Fruit fly (Drosophila melanogaster): ENCODE results near the gene CG2698.

The CG2698 gene

DNA sequence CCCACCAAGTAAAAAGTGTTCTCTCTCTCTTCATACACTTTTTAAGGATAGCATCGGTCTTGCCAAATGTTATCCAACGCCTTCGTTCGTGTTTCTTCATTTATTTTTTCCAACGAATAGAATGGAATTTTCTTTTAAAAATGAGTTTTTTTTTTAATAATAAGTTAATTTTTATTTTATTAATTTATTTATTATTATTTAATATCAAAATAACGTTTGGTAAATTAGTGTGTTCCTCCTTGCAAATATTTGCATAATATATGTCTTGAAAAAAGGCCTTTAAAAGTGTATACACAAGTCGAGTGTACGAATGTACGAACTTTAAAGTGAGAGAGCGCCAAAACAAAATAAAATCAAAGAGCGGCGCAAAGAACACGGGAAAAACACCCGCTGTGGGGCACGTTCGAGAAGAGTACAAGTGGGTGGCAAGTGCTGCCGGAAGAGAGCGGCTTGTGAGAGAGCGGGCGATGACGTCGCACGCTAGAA, 25.9 kb downstream of the CG2698 start (continued):
- TF ChIP-seq slp2 (GFP tag; optimal IDR thresholded peaks at IDR 0.05) (no peak), CG30403 (GFP tag; optimal IDR thresholded peaks at IDR 0.05) (peak; percentile 85), aop (GFP tag; IDR thresholded peaks at IDR 0.05) (no peak), CG3838 (GFP tag; optimal IDR thresholded peaks at IDR 0.05) (peak; percentile 21), ERR (GFP tag; optimal IDR thresholded peaks at IDR 0.05) (no peak), Atf6 (GFP tag; IDR thresholded peaks at IDR 0.05) (no peak; the same call in 1 of the 2 replicates), zf30C (GFP tag; optimal IDR thresholded peaks at IDR 0.05) (no peak), gsb (GFP tag; IDR thresholded peaks at IDR 0.05) (no peak), PHDP (tag; optimal IDR thresholded peaks at IDR 0.05) (peak; percentile 95), YL-1 (GFP tag; optimal IDR thresholded peaks at IDR 0.05) (peak; percentile 58), CG3163 (GFP tag; optimal IDR thresholded peaks at IDR 0.05) (peak; percentile 86), dpn (GFP tag; optimal IDR thresholded peaks at IDR 0.05) (peak in 1 of 2 experiments; percentile 89), CG1832 (GFP tag; optimal IDR thresholded peaks at IDR 0.05) (no peak), bbx (GFP tag; IDR thresholded peaks at IDR 0.05; ENCODE audit: partially characterized antibody) (no peak), CG9215 (GFP tag; IDR thresholded peaks at IDR 0.05) (peak; percentile 68), h (optimal IDR thresholded peaks at IDR 0.05) (no peak), Mad (GFP tag; optimal IDR thresholded peaks at IDR 0.05) (peak; percentile 34), CG13894 (tag; optimal IDR thresholded peaks at IDR 0.05) (peak; percentile 40), pum (GFP tag; optimal IDR thresholded peaks at IDR 0.05) (no peak), Ets97D (GFP tag; optimal IDR thresholded peaks at IDR 0.05) (no peak), dmrt11E (tag; optimal IDR thresholded peaks at IDR 0.05) (peak; percentile 70), pnt (GFP tag; optimal IDR thresholded peaks at IDR 0.05) (peak; percentile 12), NK7.1 (GFP tag; optimal IDR thresholded peaks at IDR 0.05) (peak; percentile 27), inv (GFP tag; IDR thresholded peaks at IDR 0.05; ENCODE audit: partially characterized antibody) (no peak), grau (tag; optimal IDR thresholded peaks at IDR 0.05) (peak; percentile 91), CG3407 (GFP tag; optimal IDR thresholded peaks at IDR 0.05) (peak; percentile 73), repo (GFP tag; optimal IDR thresholded peaks at IDR 0.05) (no peak), CG1603 (tag; optimal IDR thresholded peaks at IDR 0.05) (no peak), prd (optimal IDR thresholded peaks at IDR 0.05) (no peak), prd (GFP tag; IDR thresholded peaks at IDR 0.05) (peak; percentile 75), CG18011 (GFP tag; optimal IDR thresholded peaks at IDR 0.05) (peak; percentile 40), maf-S (GFP tag; optimal IDR thresholded peaks at IDR 0.05) (no peak), CG6254 (GFP tag; optimal IDR thresholded peaks at IDR 0.05) (peak; percentile 76), Lpt (GFP tag; optimal IDR thresholded peaks at IDR 0.05) (no peak), Dip2 (GFP tag; IDR thresholded peaks at IDR 0.05) (no peak), CG30020 (tag; optimal IDR thresholded peaks at IDR 0.05) (no peak), lab (GFP tag; optimal IDR thresholded peaks at IDR 0.05) (peak; percentile 86), Gsc (GFP tag; IDR thresholded peaks at IDR 0.05) (no peak), CG13287 (GFP tag; IDR thresholded peaks at IDR 0.05; ENCODE audit: partially characterized antibody) (no peak; the same call in 1 of the 2 replicates), MESR4 (GFP tag; optimal IDR thresholded peaks at IDR 0.05) (no peak), tna (GFP tag; IDR thresholded peaks at IDR 0.05; ENCODE audit: partially characterized antibody) (no peak), gt (GFP tag; IDR thresholded peaks at IDR 0.05) (no peak), dysf (GFP tag; IDR thresholded peaks at IDR 0.05) (peak; percentile 85), Antp (GFP tag; optimal IDR thresholded peaks at IDR 0.05) (no peak), kay (GFP tag; optimal IDR thresholded peaks at IDR 0.05) (peak; percentile 15), CG33213 (GFP tag; optimal IDR thresholded peaks at IDR 0.05) (no peak), usp (GFP tag; optimal IDR thresholded peaks at IDR 0.05) (no peak), chm (GFP tag; IDR thresholded peaks at IDR 0.05) (peak; percentile 54; the same call in 1 of the 2 replicates), tx (GFP tag; optimal IDR thresholded peaks at IDR 0.05) (no peak), CG5180 (GFP tag; optimal IDR thresholded peaks at IDR 0.05) (peak; percentile 40), CG10565 (GFP tag; optimal IDR thresholded peaks at IDR 0.05) (no peak), slbo (GFP tag; IDR thresholded peaks at IDR 0.05) (peak; percentile 87)

All from whole organism, embryonic.